Worm (Caenorhabditis elegans) whole organism, young adult: Measurements from ENCODE around the gene C25G4.2.

ENCODE experiments used
- B0019.2 ChIP-seq: fragments of 200-800 bp; sonication (Bioruptor generic); conservative IDR thresholded peaks from 2 replicates; pipeline ENCODE4 v1.3.6; 2022; ENCODE audit warnings: missing genetic modification reagents, missing genetic modification characterization, missing compliant biosample characterization
- B0035.1 ChIP-seq: sonication (generic microtip); optimal IDR thresholded peaks from 2 replicates; lab custom pipeline; 2016; ENCODE audit warnings: missing genetic modification characterization, mild to moderate bottlenecking, missing compliant biosample characterization, missing genotype, missing genetic modification reagents
- C17E4.6 ChIP-seq: fragments of 200-800 bp; sonication (Bioruptor generic); IDR thresholded peaks from 2 replicates; pipeline ENCODE4 v1.3.6; 2022; ENCODE audit warnings: missing genetic modification reagents, missing genetic modification characterization, missing compliant biosample characterization
- D2030.7 ChIP-seq: fragments of 200-800 bp; sonication (Bioruptor generic); IDR thresholded peaks from 2 replicates; pipeline ENCODE4 v1.3.6; 2022; ENCODE audit warnings: missing genetic modification reagents, missing genetic modification characterization, missing compliant biosample characterization
- F10E7.11 ChIP-seq: sonication (generic microtip); optimal IDR thresholded peaks from 2 replicates; lab custom pipeline; 2017; ENCODE audit warnings: mild to moderate bottlenecking, missing genetic modification characterization, moderate library complexity, missing compliant biosample characterization
- F22D6.2 ChIP-seq: sonication (generic microtip); optimal IDR thresholded peaks from 2 replicates; lab custom pipeline; 2016; ENCODE audit warnings: mild to moderate bottlenecking, missing genetic modification characterization, missing compliant biosample characterization
- F49E8.2 ChIP-seq: sonication (generic microtip); optimal IDR thresholded peaks from 3 replicates; lab custom pipeline; 2017; ENCODE audit warnings: missing genetic modification characterization, mild to moderate bottlenecking, missing compliant biosample characterization, antibody characterized with exemption, moderate library complexity; ENCODE audit not compliant: insufficient read depth
- F57A8.1 ChIP-seq: fragments of 200-800 bp; sonication (Bioruptor generic); optimal IDR thresholded peaks from 2 replicates; lab custom pipeline; 2018; ENCODE audit warnings: mild to moderate bottlenecking, missing genetic modification characterization, moderate library complexity, missing compliant biosample characterization
- T07F8.4 ChIP-seq: sonication (generic microtip); optimal IDR thresholded peaks from 2 replicates; lab custom pipeline; 2016; ENCODE audit warnings: mild to moderate bottlenecking, missing genetic modification characterization, moderate library complexity, missing compliant biosample characterization
- T26A5.8 ChIP-seq: sonication (generic microtip); optimal IDR thresholded peaks from 2 replicates; lab custom pipeline; 2016; ENCODE audit warnings: missing genetic modification characterization, missing compliant biosample characterization
- aptf-2 ChIP-seq: fragments of 200-800 bp; sonication (Bioruptor generic); conservative IDR thresholded peaks from 2 replicates; pipeline ENCODE4 v1.3.6; 2022; ENCODE audit warnings: missing genetic modification reagents, missing genetic modification characterization, missing compliant biosample characterization
- aptf-3 ChIP-seq: fragments of 200-800 bp; sonication (Bioruptor generic); IDR thresholded peaks from 2 replicates; pipeline ENCODE4 v1.3.6; 2022; ENCODE audit warnings: missing genetic modification characterization, missing compliant biosample characterization
- atf-7 ChIP-seq: sonication (generic microtip); optimal IDR thresholded peaks from 2 replicates; lab custom pipeline; 2017; ENCODE audit warnings: mild to moderate bottlenecking, missing genetic modification characterization, missing compliant biosample characterization
- attf-5 ChIP-seq: fragments of 200-800 bp; sonication (Bioruptor generic); optimal IDR thresholded peaks from 2 replicates; lab custom pipeline; 2018; ENCODE audit warnings: mild to moderate bottlenecking, missing genetic modification characterization, missing compliant biosample characterization
- attf-6 ChIP-seq: fragments of 200-800 bp; sonication (Bioruptor generic); IDR thresholded peaks from 2 replicates; pipeline ENCODE4 v1.3.6; 2022; ENCODE audit warnings: missing genetic modification reagents, missing genetic modification characterization, missing compliant biosample characterization
- cebp-2 ChIP-seq: fragments of 200-800 bp; sonication (Bioruptor generic); IDR thresholded peaks from 2 replicates; pipeline ENCODE4 v1.3.6; 2022; ENCODE audit warnings: missing genetic modification characterization, missing compliant biosample characterization
- ceh-58 ChIP-seq: fragments of 200-800 bp; sonication (Bioruptor generic); IDR thresholded peaks from 2 replicates; pipeline ENCODE4 v1.3.6; 2022; ENCODE audit warnings: missing genetic modification characterization, missing compliant biosample characterization
- efl-1 ChIP-seq: fragments of 150-350 bp; optimal IDR thresholded peaks from 2 replicates; lab custom pipeline; 2014; ENCODE audit warnings: missing biosample characterization, missing genetic modification reagents, missing genetic modification characterization
- egl-18 ChIP-seq: fragments of 200-800 bp; sonication (Bioruptor generic); IDR thresholded peaks from 2 replicates; pipeline ENCODE4 v1.3.6; 2022; ENCODE audit warnings: missing genetic modification reagents, missing genetic modification characterization, missing compliant biosample characterization
- egl-44 ChIP-seq: fragments of 200-800 bp; sonication (Bioruptor generic); IDR thresholded peaks from 2 replicates; pipeline ENCODE4 v1.3.6; 2022; ENCODE audit warnings: missing genetic modification reagents, missing genetic modification characterization, missing compliant biosample characterization
- egrh-3 ChIP-seq: fragments of 200-800 bp; sonication (Bioruptor generic); IDR thresholded peaks from 2 replicates; pipeline ENCODE4 v1.3.6; 2022; ENCODE audit warnings: missing genetic modification reagents, missing genetic modification characterization, missing compliant biosample characterization
- ekl-4 ChIP-seq: fragments of 200-800 bp; sonication (Bioruptor generic); IDR thresholded peaks from 2 replicates; pipeline ENCODE4 v1.3.6; 2022; ENCODE audit warnings: missing genetic modification reagents, missing genetic modification characterization, missing compliant biosample characterization
- ets-4 ChIP-seq: fragments of 200-800 bp; sonication (Bioruptor generic); optimal IDR thresholded peaks from 2 replicates; lab custom pipeline; 2018; ENCODE audit warnings: mild to moderate bottlenecking, missing genetic modification characterization, missing compliant biosample characterization
- gei-17 ChIP-seq: fragments of 200-800 bp; sonication (Bioruptor generic); optimal IDR thresholded peaks from 2 replicates; lab custom pipeline; 2018; ENCODE audit warnings: mild to moderate bottlenecking, missing genetic modification characterization, missing compliant biosample characterization
- hlh-26 ChIP-seq: fragments of 200-800 bp; sonication (Bioruptor generic); conservative IDR thresholded peaks from 2 replicates; pipeline ENCODE4 v1.3.6; 2022; ENCODE audit warnings: missing genetic modification reagents, missing genetic modification characterization, missing compliant biosample characterization
- hrde-1 ChIP-seq: sonication (generic microtip); optimal IDR thresholded peaks from 2 replicates; lab custom pipeline; 2016; ENCODE audit warnings: missing genetic modification characterization, mild to moderate bottlenecking, missing compliant biosample characterization, moderate library complexity, missing genotype, missing genetic modification reagents, borderline replicate concordance
- hsf-1 ChIP-seq: fragments of 200-800 bp; sonication (Bioruptor generic); IDR thresholded peaks from 2 replicates; pipeline ENCODE4 v1.3.6; 2022; ENCODE audit warnings: missing genetic modification reagents, missing genetic modification characterization, missing compliant biosample characterization
- lin-26 ChIP-seq: fragments of 200-800 bp; sonication (Bioruptor generic); IDR thresholded peaks from 2 replicates; pipeline ENCODE4 v1.3.6; 2022; ENCODE audit warnings: missing genetic modification reagents, missing genetic modification characterization, missing compliant biosample characterization
- lin-35 ChIP-seq, 3 experiments: fragments of 150-350 bp in 2 of 3; sonication (generic microtip) in 1 of 3; optimal IDR thresholded peaks; 2 replicates each; lab custom pipeline; 2014 to 2018; ENCODE audit warnings: missing biosample characterization in 3 of 3, missing genetic modification characterization in 3 of 3, missing genetic modification reagents in 3 of 3
- lin-40 ChIP-seq: sonication (generic microtip); optimal IDR thresholded peaks from 2 replicates; lab custom pipeline; 2016; ENCODE audit warnings: missing genetic modification characterization, mild to moderate bottlenecking, missing compliant biosample characterization, missing genotype, missing genetic modification reagents
- lin-54 ChIP-seq: fragments of 200-800 bp; sonication (Bioruptor generic); optimal IDR thresholded peaks from 2 replicates; lab custom pipeline; 2018; ENCODE audit warnings: mild to moderate bottlenecking, missing genetic modification characterization, missing compliant biosample characterization
- lir-1 ChIP-seq: fragments of 200-800 bp; sonication (Bioruptor generic); conservative IDR thresholded peaks from 2 replicates; pipeline ENCODE4 v1.3.6; 2022; ENCODE audit warnings: missing genetic modification reagents, missing genetic modification characterization, missing compliant biosample characterization
- mcd-1 ChIP-seq: fragments of 200-800 bp; sonication (Bioruptor generic); IDR thresholded peaks from 2 replicates; pipeline ENCODE4 v1.3.6; 2022; ENCODE audit warnings: missing genetic modification reagents, missing genetic modification characterization, missing compliant biosample characterization
- mel-28 ChIP-seq: sonication (generic microtip); optimal IDR thresholded peaks from 2 replicates; lab custom pipeline; 2016; ENCODE audit warnings: borderline replicate concordance, mild to moderate bottlenecking, missing genetic modification characterization, missing compliant biosample characterization
- mes-4 ChIP-seq: sonication (generic microtip); optimal IDR thresholded peaks from 2 replicates; lab custom pipeline; 2016; ENCODE audit warnings: missing genotype, missing genetic modification characterization, missing compliant biosample characterization
- nhr-120 ChIP-seq: fragments of 200-800 bp; sonication (Bioruptor generic); IDR thresholded peaks from 2 replicates; pipeline ENCODE4 v1.3.6; 2022; ENCODE audit warnings: missing genetic modification characterization, missing compliant biosample characterization
- pha-4 ChIP-seq: fragments of 150-350 bp; sonication (generic microtip); optimal IDR thresholded peaks from 2 replicates; lab custom pipeline; 2014; ENCODE audit warnings: missing biosample characterization, missing genetic modification reagents, missing genetic modification characterization
- repo-1 ChIP-seq: sonication (generic microtip); optimal IDR thresholded peaks from 2 replicates; lab custom pipeline; 2017; ENCODE audit warnings: mild to moderate bottlenecking, missing genetic modification characterization, missing compliant biosample characterization
- snpc-4 ChIP-seq, 5 experiments: fragments of 150-350 bp in 1 of 5; sonication (generic microtip) in 4 of 5; optimal IDR thresholded peaks; 2 replicates each; lab custom pipeline; 2014 to 2018; ENCODE audit warnings: missing genetic modification characterization in 5 of 5, missing biosample characterization in 3 of 5, antibody characterized with exemption in 2 of 5, mild to moderate bottlenecking in 2 of 5, missing compliant biosample characterization in 2 of 5, missing genotype in 2 of 5, moderate library complexity in 2 of 5, missing genetic modification reagents in 1 of 5
- sptf-2 ChIP-seq: fragments of 200-800 bp; sonication (Bioruptor generic); optimal IDR thresholded peaks from 2 replicates; lab custom pipeline; 2018; ENCODE audit warnings: mild to moderate bottlenecking, missing genetic modification characterization, missing compliant biosample characterization
- tlf-1 ChIP-seq: fragments of 200-800 bp; sonication (Bioruptor generic); optimal IDR thresholded peaks from 2 replicates; lab custom pipeline; 2018; ENCODE audit warnings: mild to moderate bottlenecking, missing genetic modification characterization, missing compliant biosample characterization
- zim-3 ChIP-seq: sonication (generic microtip); optimal IDR thresholded peaks from 2 replicates; lab custom pipeline; 2017; ENCODE audit warnings: mild to moderate bottlenecking, missing genetic modification characterization, moderate library complexity, missing compliant biosample characterization
- ztf-18 ChIP-seq: sonication (generic microtip); optimal IDR thresholded peaks from 2 replicates; lab custom pipeline; 2016; ENCODE audit warnings: missing genotype, mild to moderate bottlenecking, missing genetic modification characterization, missing compliant biosample characterization
- ztf-22 ChIP-seq: fragments of 200-800 bp; sonication (Bioruptor generic); optimal IDR thresholded peaks from 2 replicates; lab custom pipeline; 2018; ENCODE audit warnings: mild to moderate bottlenecking, missing genetic modification characterization, moderate library complexity, missing compliant biosample characterization
- ztf-25 ChIP-seq: fragments of 200-800 bp; sonication (Bioruptor generic); IDR thresholded peaks from 2 replicates; pipeline ENCODE4 v1.3.6; 2022; ENCODE audit warnings: missing genetic modification reagents, missing genetic modification characterization, missing compliant biosample characterization
- ztf-28 ChIP-seq: fragments of 200-800 bp; sonication (Bioruptor generic); IDR thresholded peaks from 2 replicates; pipeline ENCODE4 v1.3.6; 2022; ENCODE audit warnings: missing genetic modification reagents, missing genetic modification characterization, missing compliant biosample characterization

The C25G4.2 gene

ce11 chrIV:12417536-12418195 lies 26.2 kb downstream of the C25G4.2 start, which contains the start of gene F08G5.3:
F08G5.3 (minus strand) TSS chrIV:12417586.
- TF ChIP-seq F57A8.1 (no peak), T07F8.4 (tag; lab: Kevin White, UChicago) (peak; percentile 83), egl-18 (GFP tag; lab: Robert Waterston, UW) (0 out of 2 replicates have a peak, but pooled peaks have one; percentile 9), tlf-1 (GFP tag; lab: Kevin White, UChicago) (peak; percentile 48), ceh-58 (GFP tag; lab: Robert Waterston, UW) (no peak), mes-4 (peak; percentile 82), D2030.7 (GFP tag; lab: Robert Waterston, UW) (peak; percentile 91), ztf-22 (GFP tag; lab: Kevin White, UChicago) (no peak), cebp-2 (GFP tag; lab: Robert Waterston, UW) (peak; percentile 90; the same call in 1 of the 2 replicates), C17E4.6 (GFP tag; lab: Robert Waterston, UW) (0 out of 2 replicates have a peak, but pooled peaks have one; percentile 33), B0019.2 (GFP tag; lab: Robert Waterston, UW) (peak; percentile 60; the same call in 1 of the 2 replicates), mel-28 (tag; lab: Kevin White, UChicago) (no peak), F22D6.2 (tag; lab: Kevin White, UChicago) (peak; percentile 16), gei-17 (GFP tag; lab: Kevin White, UChicago) (no peak), hrde-1 (tag; lab: Kevin White, UChicago) (peak; percentile 67), pha-4 (tag; lab: Kevin White, UChicago) (no peak), B0035.1 (no peak), ztf-25 (GFP tag; lab: Robert Waterston, UW) (peak; percentile 94), F49E8.2 (tag; lab: Kevin White, UChicago) (peak; percentile 36), F10E7.11 (tag; lab: Kevin White, UChicago) (no peak), lir-1 (no peak), egrh-3 (GFP tag; lab: Robert Waterston, UW) (peak; percentile 49), lin-26 (GFP tag; lab: Robert Waterston, UW) (peak; percentile 91), egl-44 (GFP tag; lab: Robert Waterston, UW) (peak; percentile 27; the same call in 1 of the 2 replicates), nhr-120 (GFP tag; lab: Robert Waterston, UW) (no peak), sptf-2 (GFP tag; lab: Kevin White, UChicago) (no peak), ets-4 (GFP tag; lab: Kevin White, UChicago) (no peak), snpc-4 (GFP tag; optimal IDR thresholded peaks at IDR 0.05; lab: Kevin White, UChicago) (peak; percentile 82), snpc-4 (tag; optimal IDR thresholded peaks at IDR 0.05; lab: Kevin White, UChicago) (peak; percentile 14 to 81 (median 64)), aptf-3 (GFP tag; lab: Robert Waterston, UW) (no peak), lin-40 (tag; lab: Kevin White, UChicago) (peak; percentile 58), lin-54 (GFP tag; lab: Kevin White, UChicago) (peak; percentile 60), hsf-1 (GFP tag; lab: Robert Waterston, UW) (peak; percentile 57; the same call in 1 of the 2 replicates), hlh-26 (no peak), zim-3 (tag; lab: Kevin White, UChicago) (peak; percentile 73), aptf-2 (GFP tag; lab: Robert Waterston, UW) (no peak), efl-1 (GFP tag; lab: Kevin White, UChicago) (no peak), ekl-4 (GFP tag; lab: Robert Waterston, UW) (0 out of 2 replicates have a peak, but pooled peaks have one; percentile 46), attf-6 (peak; percentile 75), attf-5 (GFP tag; lab: Kevin White, UChicago) (peak; percentile 63), ztf-18 (tag; lab: Kevin White, UChicago) (peak; percentile 66), T26A5.8 (peak; percentile 45), ztf-28 (GFP tag; lab: Robert Waterston, UW) (peak; percentile 66; the same call in 1 of the 2 replicates), atf-7 (no peak), mcd-1 (peak; percentile 56), repo-1 (tag; lab: Kevin White, UChicago) (peak; percentile 24), lin-35 (GFP tag; optimal IDR thresholded peaks at IDR 0.05; lab: Kevin White, UChicago) (peak in 1 of 3 experiments; percentile 77)
